Worm (Caenorhabditis elegans) whole organism, L3 larva: Measurements from ENCODE around the gene srh-75.

Source experiments
- egl-27 ChIP-seq: sonication (generic microtip); optimal IDR thresholded peaks from 4 replicates; lab custom pipeline; 2017; ENCODE audit warnings: missing biosample characterization, missing genetic modification reagents, missing genetic modification characterization
- elt-3 ChIP-seq, 3 experiments: fragments of 150-350 bp in 1 of 3; sonication (generic microtip) in 2 of 3; optimal IDR thresholded peaks; 2 replicates in 2 of 3; 4 replicates in 1 of 3; lab custom pipeline; 2014 to 2017; ENCODE audit warnings: missing biosample characterization in 3 of 3, missing genetic modification characterization in 3 of 3
- fkh-10 ChIP-seq: sonication (generic microtip); optimal IDR thresholded peaks from 2 replicates; lab custom pipeline; 2017; ENCODE audit warnings: missing biosample characterization, missing genetic modification reagents, missing genetic modification characterization
- fos-1 ChIP-seq: fragments of 150-350 bp; optimal IDR thresholded peaks from 2 replicates; lab custom pipeline; 2014; ENCODE audit warnings: missing biosample characterization, missing genetic modification characterization
- nfya-1 ChIP-seq: sonication (generic microtip); optimal IDR thresholded peaks from 2 replicates; lab custom pipeline; 2017; ENCODE audit warnings: missing genetic modification characterization, mild to moderate bottlenecking, missing compliant biosample characterization, antibody characterized with exemption, moderate library complexity; ENCODE audit not compliant: insufficient read depth
- nhr-12 ChIP-seq: fragments of 150-350 bp; optimal IDR thresholded peaks from 2 replicates; lab custom pipeline; 2014; ENCODE audit warnings: missing biosample characterization, missing genetic modification characterization
- nhr-28 ChIP-seq: fragments of 150-350 bp; optimal IDR thresholded peaks from 2 replicates; lab custom pipeline; 2014; ENCODE audit warnings: missing biosample characterization, missing genetic modification characterization
- pha-4 ChIP-seq: fragments of 150-350 bp; optimal IDR thresholded peaks from 2 replicates; lab custom pipeline; 2014; ENCODE audit warnings: missing biosample characterization, missing genetic modification reagents, missing genetic modification characterization
- unc-62 ChIP-seq: fragments of 150-350 bp; sonication (generic microtip); optimal IDR thresholded peaks from 4 replicates; lab custom pipeline; 2014; ENCODE audit warnings: missing biosample characterization, missing genetic modification reagents, missing genetic modification characterization
- ztf-4 ChIP-seq: fragments of 150-350 bp; optimal IDR thresholded peaks from 2 replicates; lab custom pipeline; 2014; ENCODE audit warnings: missing biosample characterization, missing genetic modification characterization

- TF ChIP-seq unc-62 (GFP tag; lab: Kevin White, UChicago) (no peak), nfya-1 (no peak), egl-27 (no peak), fkh-10 (no peak), elt-3 (tag; optimal IDR thresholded peaks at IDR 0.05; lab: Kevin White, UChicago) (no peak), fos-1 (tag; lab: Kevin White, UChicago) (no peak), nhr-28 (no peak), nhr-12 (tag; lab: Kevin White, UChicago) (no peak), pha-4 (no peak), ztf-4 (tag; lab: Kevin White, UChicago) (no peak)
These were observed 36.5 kb upstream of the srh-75 start, which contains the start of gene lact-8 for ce11 chrV:11093163-11094091.
